Worm (Caenorhabditis elegans): ENCODE measurements around the gene nhr-130.

- TF ChIP-seq hnd-1 (tag; optimal IDR thresholded peaks at IDR 0.05): no peak
- no peak for TF ChIP-seq ama-1 (optimal IDR thresholded peaks at IDR 0.05)
- no peak for TF ChIP-seq tbx-11 (GFP tag; IDR thresholded peaks at IDR 0.05)
- TF ChIP-seq ets-7 (tag; optimal IDR thresholded peaks at IDR 0.05): no peak
- TF ChIP-seq pes-1 (GFP tag; IDR thresholded peaks at IDR 0.05): no peak
- TF ChIP-seq flt-1 (GFP tag; IDR thresholded peaks at IDR 0.05): no peak
- no peak for TF ChIP-seq ceh-36 (tag; optimal IDR thresholded peaks at IDR 0.05)
- TF ChIP-seq hmbx-1 (tag; optimal IDR thresholded peaks at IDR 0.05): no peak
- no peak for TF ChIP-seq hmg-4 (GFP tag; optimal IDR thresholded peaks at IDR 0.05)
- no peak for TF ChIP-seq ceh-13 (GFP tag; optimal IDR thresholded peaks at IDR 0.05)
- TF ChIP-seq tra-4 (tag; optimal IDR thresholded peaks at IDR 0.05): no peak
- no peak for TF ChIP-seq tbx-37 (GFP tag; conservative IDR thresholded peaks at IDR 0.05)
- no peak for TF ChIP-seq scrt-1 (GFP tag; IDR thresholded peaks at IDR 0.05)
- TF ChIP-seq sea-1 (GFP tag; conservative IDR thresholded peaks at IDR 0.05): no peak
These were observed 36.6 kb downstream of the nhr-130 start, which contains the start of gene srh-34 for ce11 chrV:446574-446973.

Data from whole organism, early embryonic.